Fruit fly (Drosophila melanogaster) whole organism, embryonic: Measurements from ENCODE around the gene 14-3-3epsilon.

ENCODE experiments used
- Aef1 ChIP-seq: fragments of 200-800 bp; sonication (Bioruptor generic); IDR thresholded peaks from 3 replicates; pipeline ENCODE4 v1.3.6; 2022; ENCODE audit warnings: missing biosample characterization, missing genetic modification characterization
- BEAF-32 ChIP-seq: fragments of 200-800 bp; sonication (Bioruptor generic); optimal IDR thresholded peaks from 3 replicates; lab custom pipeline; 2017; ENCODE audit warnings: missing biosample characterization, missing genetic modification characterization, mild to moderate bottlenecking, moderate library complexity, missing genetic modification reagents
- CG10321 ChIP-seq: fragments of 200-800 bp; sonication (Bioruptor generic); IDR thresholded peaks from 2 replicates; pipeline ENCODE4 v1.3.6; 2022; ENCODE audit warnings: missing biosample characterization, missing genetic modification characterization
- CG11504 ChIP-seq: fragments of 200-800 bp; sonication (Bioruptor generic); optimal IDR thresholded peaks from 3 replicates; lab custom pipeline; 2019; ENCODE audit warnings: missing biosample characterization, mild to moderate bottlenecking, missing genetic modification characterization, moderate library complexity
- CG12299 ChIP-seq: fragments of 200-800 bp; sonication (Bioruptor generic); optimal IDR thresholded peaks from 2 replicates; lab custom pipeline; 2018; ENCODE audit warnings: missing biosample characterization, mild to moderate bottlenecking, missing genetic modification characterization
- CG12391 ChIP-seq: fragments of 200-800 bp; sonication (Bioruptor generic); optimal IDR thresholded peaks from 3 replicates; lab custom pipeline; 2018; ENCODE audit warnings: missing biosample characterization, mild to moderate bottlenecking, missing genetic modification characterization, moderate library complexity
- CG13424 ChIP-seq: fragments of 200-800 bp; sonication (Bioruptor generic); optimal IDR thresholded peaks from 2 replicates; lab custom pipeline; 2019; ENCODE audit warnings: missing biosample characterization, mild to moderate bottlenecking, missing genetic modification characterization, moderate library complexity
- CG15269 ChIP-seq: fragments of 200-800 bp; sonication (Bioruptor generic); optimal IDR thresholded peaks from 2 replicates; lab custom pipeline; 2018; ENCODE audit warnings: missing biosample characterization, mild to moderate bottlenecking, missing genetic modification characterization, moderate library complexity
- CG16813 ChIP-seq: fragments of 200-800 bp; sonication (Bioruptor generic); IDR thresholded peaks from 3 replicates; pipeline ENCODE4 v1.3.6; 2022; ENCODE audit warnings: missing biosample characterization, missing genetic modification characterization; ENCODE audit not compliant: partially characterized antibody
- CG17829 ChIP-seq: fragments of 200-800 bp; optimal IDR thresholded peaks from 2 replicates; lab custom pipeline; 2019; ENCODE audit warnings: missing biosample characterization, mild to moderate bottlenecking, missing genetic modification characterization, moderate library complexity
- CG2712 ChIP-seq: fragments of 200-800 bp; optimal IDR thresholded peaks from 3 replicates; lab custom pipeline; 2019; ENCODE audit warnings: missing biosample characterization, mild to moderate bottlenecking, missing genetic modification characterization, moderate library complexity
- CG3065 ChIP-seq: fragments of 200-800 bp; sonication (Bioruptor generic); optimal IDR thresholded peaks from 2 replicates; lab custom pipeline; 2016; ENCODE audit warnings: missing biosample characterization, missing genetic modification characterization
- CG4820 ChIP-seq: fragments of 200-800 bp; sonication (Bioruptor generic); optimal IDR thresholded peaks from 3 replicates; lab custom pipeline; 2016; ENCODE audit warnings: missing biosample characterization, missing genetic modification characterization
- CG5953 ChIP-seq: fragments of 200-800 bp; sonication (Bioruptor generic); IDR thresholded peaks from 2 replicates; pipeline ENCODE4 v1.3.6; 2022; ENCODE audit warnings: missing biosample characterization, missing genetic modification characterization
- CG6175 ChIP-seq: fragments of 200-800 bp; sonication (Bioruptor generic); IDR thresholded peaks from 3 replicates; pipeline ENCODE4 v1.3.6; 2022; ENCODE audit warnings: missing biosample characterization, missing genetic modification characterization
- CG6765 ChIP-seq: fragments of 200-800 bp; sonication (Bioruptor generic); optimal IDR thresholded peaks from 3 replicates; lab custom pipeline; 2017; ENCODE audit warnings: missing biosample characterization, mild to moderate bottlenecking, missing genetic modification characterization
- CG7357 ChIP-seq: fragments of 200-800 bp; sonication (Bioruptor generic); IDR thresholded peaks from 3 replicates; pipeline ENCODE4 v1.3.6; 2022; ENCODE audit warnings: missing biosample characterization, missing genetic modification characterization
- CG7839 ChIP-seq: fragments of 200-800 bp; sonication (Bioruptor generic); optimal IDR thresholded peaks from 3 replicates; lab custom pipeline; 2018; ENCODE audit warnings: missing biosample characterization, mild to moderate bottlenecking, missing genetic modification characterization, moderate library complexity
- CG7928 ChIP-seq: fragments of 200-800 bp; sonication (Bioruptor generic); optimal IDR thresholded peaks from 2 replicates; lab custom pipeline; 2017; ENCODE audit warnings: missing biosample characterization, mild to moderate bottlenecking, missing genetic modification characterization
- CG9876 ChIP-seq: fragments of 200-800 bp; sonication (Bioruptor generic); optimal IDR thresholded peaks from 2 replicates; lab custom pipeline; 2016; ENCODE audit warnings: missing biosample characterization, missing genetic modification characterization
- Dp ChIP-seq: fragments of 200-800 bp; sonication (Bioruptor generic); optimal IDR thresholded peaks from 2 replicates; lab custom pipeline; 2018; ENCODE audit warnings: missing biosample characterization, mild to moderate bottlenecking, missing genetic modification characterization, moderate library complexity
- Hey ChIP-seq: fragments of 200-800 bp; sonication (Bioruptor generic); optimal IDR thresholded peaks from 3 replicates; lab custom pipeline; 2018; ENCODE audit warnings: missing biosample characterization, mild to moderate bottlenecking, missing genetic modification characterization
- Hmr ChIP-seq: fragments of 200-800 bp; sonication (Bioruptor generic); optimal IDR thresholded peaks from 3 replicates; lab custom pipeline; 2017; ENCODE audit warnings: mild to moderate bottlenecking, missing biosample characterization, missing genetic modification reagents, missing genetic modification characterization
- Hr3 ChIP-seq: fragments of 200-800 bp; sonication (Bioruptor generic); optimal IDR thresholded peaks from 3 replicates; lab custom pipeline; 2016; ENCODE audit warnings: missing biosample characterization, missing genetic modification characterization
- Jarid2 ChIP-seq: fragments of 200-800 bp; sonication (Bioruptor generic); optimal IDR thresholded peaks from 3 replicates; lab custom pipeline; 2017; ENCODE audit warnings: mild to moderate bottlenecking, missing biosample characterization, missing genetic modification reagents, missing genetic modification characterization
- Lhr ChIP-seq: fragments of 200-800 bp; sonication (Bioruptor generic); optimal IDR thresholded peaks from 3 replicates; lab custom pipeline; 2017; ENCODE audit warnings: mild to moderate bottlenecking, missing biosample characterization, missing genetic modification reagents, missing genetic modification characterization
- MTF-1 ChIP-seq: fragments of 200-800 bp; sonication (Bioruptor generic); optimal IDR thresholded peaks from 2 replicates; lab custom pipeline; 2018; ENCODE audit warnings: missing biosample characterization, mild to moderate bottlenecking, missing genetic modification characterization, borderline replicate concordance
- Sin3A ChIP-seq: fragments of >200 bp; optimal IDR thresholded peaks from 2 replicates; lab custom pipeline; 2018
- Ssrp ChIP-seq: fragments of 200-800 bp; sonication (Bioruptor generic); optimal IDR thresholded peaks from 2 replicates; lab custom pipeline; 2018; ENCODE audit warnings: missing biosample characterization, mild to moderate bottlenecking, missing genetic modification characterization, moderate library complexity
- TFAM ChIP-seq: fragments of 200-800 bp; sonication (Bioruptor generic); optimal IDR thresholded peaks from 2 replicates; lab custom pipeline; 2017; ENCODE audit warnings: missing biosample characterization, missing genetic modification characterization, inconsistent platforms
- caup ChIP-seq: fragments of 200-800 bp; sonication (Bioruptor generic); optimal IDR thresholded peaks from 3 replicates; lab custom pipeline; 2017; ENCODE audit warnings: missing biosample characterization, mild to moderate bottlenecking, missing genetic modification characterization, moderate library complexity; ENCODE audit not compliant: severe bottlenecking
- chif ChIP-seq, 2 experiments: fragments of 200-800 bp; sonication (Bioruptor generic); optimal IDR thresholded peaks; 3 replicates each; lab custom pipeline; 2016; ENCODE audit warnings: missing biosample characterization in 2 of 2, missing genetic modification characterization in 2 of 2
- chinmo ChIP-seq: fragments of 200-800 bp; sonication (Bioruptor generic); IDR thresholded peaks from 4 replicates; pipeline ENCODE4 v1.3.6; 2022; ENCODE audit warnings: missing biosample characterization, missing genetic modification characterization; ENCODE audit not compliant: partially characterized antibody
- croc ChIP-seq: fragments of 200-800 bp; sonication (Bioruptor generic); conservative IDR thresholded peaks from 3 replicates; pipeline ENCODE4 v1.3.6; 2022; ENCODE audit warnings: missing biosample characterization, missing genetic modification characterization
- dmrt99B ChIP-seq: fragments of 200-800 bp; sonication (Bioruptor generic); optimal IDR thresholded peaks from 2 replicates; lab custom pipeline; 2018; ENCODE audit warnings: missing biosample characterization, mild to moderate bottlenecking, missing genetic modification characterization, moderate library complexity
- exex ChIP-seq: fragments of 200-800 bp; sonication (Bioruptor generic); optimal IDR thresholded peaks from 4 replicates; lab custom pipeline; 2018; ENCODE audit warnings: missing biosample characterization, mild to moderate bottlenecking, missing genetic modification characterization, moderate library complexity
- gcm2 ChIP-seq: fragments of 200-800 bp; sonication (Bioruptor generic); optimal IDR thresholded peaks from 2 replicates; lab custom pipeline; 2016; ENCODE audit warnings: missing biosample characterization, missing genetic modification characterization
- kni ChIP-seq: fragments of 200-800 bp; sonication (Bioruptor generic); optimal IDR thresholded peaks from 3 replicates; lab custom pipeline; 2017; ENCODE audit warnings: mild to moderate bottlenecking, missing biosample characterization, missing genetic modification reagents, missing genetic modification characterization
- lab ChIP-seq: fragments of 200-800 bp; sonication (Bioruptor generic); optimal IDR thresholded peaks from 3 replicates; lab custom pipeline; 2017; ENCODE audit warnings: missing biosample characterization, missing genetic modification characterization, mild to moderate bottlenecking, moderate library complexity, missing genetic modification reagents
- lbe ChIP-seq: fragments of 200-800 bp; sonication (Bioruptor generic); optimal IDR thresholded peaks from 2 replicates; lab custom pipeline; 2016; ENCODE audit warnings: missing biosample characterization, mild to moderate bottlenecking, missing genetic modification characterization
- maf-S ChIP-seq: fragments of 200-800 bp; sonication (Bioruptor generic); optimal IDR thresholded peaks from 2 replicates; lab custom pipeline; 2016; ENCODE audit warnings: missing biosample characterization, missing genetic modification characterization
- odd ChIP-seq: fragments of 200-800 bp; sonication (Bioruptor generic); optimal IDR thresholded peaks from 2 replicates; lab custom pipeline; 2017; ENCODE audit warnings: missing biosample characterization, mild to moderate bottlenecking, missing genetic modification characterization
- onecut ChIP-seq: fragments of 200-800 bp; sonication (Bioruptor generic); IDR thresholded peaks from 2 replicates; pipeline ENCODE4 v1.3.6; 2022; ENCODE audit warnings: missing biosample characterization, missing genetic modification characterization
- pnt ChIP-seq: fragments of 200-800 bp; sonication (Bioruptor generic); optimal IDR thresholded peaks from 3 replicates; lab custom pipeline; 2016; ENCODE audit warnings: missing biosample characterization, missing genetic modification characterization
- ro ChIP-seq: fragments of 200-800 bp; sonication (Bioruptor generic); IDR thresholded peaks from 2 replicates; pipeline ENCODE4 v1.3.6; 2022; ENCODE audit warnings: missing biosample characterization, missing genetic modification characterization
- stwl ChIP-seq: fragments of 200-800 bp; sonication (Bioruptor generic); optimal IDR thresholded peaks from 3 replicates; lab custom pipeline; 2018; ENCODE audit warnings: missing biosample characterization, mild to moderate bottlenecking, missing genetic modification characterization, moderate library complexity
- trh ChIP-seq: fragments of 200-800 bp; sonication (Bioruptor generic); optimal IDR thresholded peaks from 2 replicates; lab custom pipeline; 2016; ENCODE audit warnings: missing biosample characterization, missing genetic modification characterization
- usp ChIP-seq: fragments of >200 bp; optimal IDR thresholded peaks from 2 replicates; lab custom pipeline; 2017; ENCODE audit warnings: missing biosample characterization, missing genetic modification characterization
- wor ChIP-seq: fragments of 200-800 bp; sonication (Bioruptor generic); IDR thresholded peaks from 2 replicates; pipeline ENCODE4 v1.3.6; 2022; ENCODE audit warnings: missing biosample characterization, missing genetic modification characterization

The 14-3-3epsilon gene

DNA sequence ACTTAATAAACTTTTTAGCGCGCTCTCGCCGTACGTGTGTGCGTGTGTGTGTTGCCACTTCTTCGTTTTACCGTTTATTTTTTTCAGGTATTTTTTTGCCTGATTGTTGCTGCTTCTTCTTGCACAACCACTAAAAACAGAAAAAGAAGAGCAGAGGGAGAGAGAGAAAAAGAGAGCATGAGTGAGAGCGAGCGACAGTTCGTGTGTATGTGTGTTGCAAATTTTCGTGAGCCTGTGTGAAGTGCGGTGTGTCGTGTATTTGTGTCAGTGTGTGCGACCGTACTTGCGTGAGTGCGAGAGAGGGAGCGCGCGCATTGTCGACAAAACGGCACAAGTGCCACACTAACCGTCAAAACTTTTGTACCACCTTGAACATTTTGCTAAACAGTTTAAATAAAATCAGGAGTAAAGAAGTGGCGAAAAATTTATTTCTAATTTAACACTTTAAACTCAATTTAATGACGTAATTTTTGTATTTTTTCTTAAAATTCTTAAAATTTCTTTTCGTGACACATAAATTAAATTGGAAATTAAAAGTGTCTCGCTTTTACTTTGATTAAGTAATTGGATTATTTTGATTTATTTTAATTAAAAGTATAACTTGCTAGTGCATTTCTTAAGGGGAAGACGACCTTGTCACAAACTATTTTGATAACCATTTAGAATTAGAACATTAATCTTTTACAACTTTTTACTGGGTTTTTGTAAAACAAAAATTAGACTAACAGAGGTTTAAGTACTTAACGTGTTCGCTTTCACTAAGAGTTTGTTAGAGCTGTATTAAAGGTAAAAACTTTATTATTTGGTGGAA, 45.1 kb upstream of the 14-3-3epsilon start (continued):
- TF ChIP-seq stwl (tag; lab: Kevin White, UChicago) (no peak), wor (no peak), CG4820 (GFP tag; lab: Kevin White, UChicago) (no peak), CG6175 (GFP tag; lab: Robert Waterston, UW) (no peak), Hr3 (GFP tag; lab: Kevin White, UChicago) (peak; percentile 77), Ssrp (peak; percentile 70), Hmr (GFP tag; lab: Kevin White, UChicago) (peak; percentile 62), CG2712 (tag; lab: Kevin White, UChicago) (peak; percentile 57), chif (GFP tag; optimal IDR thresholded peaks at IDR 0.05; lab: Kevin White, UChicago) (peak in 1 of 2 experiments; percentile 36), CG12391 (tag; lab: Kevin White, UChicago) (peak; percentile 75), onecut (peak; percentile 42), Dp (GFP tag; lab: Kevin White, UChicago) (peak; percentile 16), CG6765 (GFP tag; lab: Kevin White, UChicago) (peak; percentile 35), odd (GFP tag; lab: Kevin White, UChicago) (peak; percentile 74), trh (no peak), Sin3A (lab: Kevin White, UChicago) (no peak), CG7928 (GFP tag; lab: Kevin White, UChicago) (peak; percentile 2), CG10321 (GFP tag; lab: Robert Waterston, UW) (no peak), CG12299 (no peak), Hey (tag; lab: Kevin White, UChicago) (no peak), kni (peak; percentile 55), caup (peak; percentile 34), CG16813 (GFP tag; lab: Robert Waterston, UW) (no peak), TFAM (no peak), MTF-1 (GFP tag; lab: Kevin White, UChicago) (no peak), BEAF-32 (peak; percentile 1), CG5953 (GFP tag; lab: Robert Waterston, UW) (no peak), dmrt99B (tag; lab: Kevin White, UChicago) (peak; percentile 74), gcm2 (no peak), CG17829 (tag; lab: Kevin White, UChicago) (peak; percentile 50), maf-S (GFP tag; lab: Kevin White, UChicago) (no peak), chinmo (no peak), CG15269 (tag; lab: Kevin White, UChicago) (peak; percentile 75), Lhr (no peak), CG11504 (tag; lab: Kevin White, UChicago) (peak; percentile 77), ro (GFP tag; lab: Robert Waterston, UW) (no peak), lab (GFP tag; lab: Kevin White, UChicago) (peak; percentile 48), exex (tag; lab: Kevin White, UChicago) (peak; percentile 19), CG7839 (peak; percentile 61), CG9876 (GFP tag; lab: Kevin White, UChicago) (no peak), CG7357 (GFP tag; lab: Robert Waterston, UW) (0 out of 3 replicates have a peak, but pooled peaks have one; percentile 14), usp (no peak), croc (GFP tag; lab: Robert Waterston, UW) (no peak), pnt (GFP tag; lab: Kevin White, UChicago) (peak; percentile 23), CG3065 (GFP tag; lab: Kevin White, UChicago) (no peak), Jarid2 (GFP tag; lab: Kevin White, UChicago) (peak; percentile 38), CG13424 (peak; percentile 68), Aef1 (GFP tag; lab: Robert Waterston, UW) (no peak), lbe (GFP tag; lab: Kevin White, UChicago) (peak; percentile 86)
